Worm (Caenorhabditis elegans) whole organism, L1 larva: ENCODE measurements around the gene ora-1.

Experiments
- elt-3 ChIP-seq, 6 experiments: fragments of 150-350 bp in 1 of 6; sonication (generic microtip); optimal IDR thresholded peaks; 2 replicates each; lab custom pipeline; 2017 to 2018; ENCODE audit warnings: missing biosample characterization in 6 of 6, missing genetic modification characterization in 6 of 6, inconsistent platforms in 1 of 6
- jun-1 ChIP-seq: fragments of 150-350 bp; optimal IDR thresholded peaks from 2 replicates; lab custom pipeline; 2014; ENCODE audit warnings: missing biosample characterization, missing genetic modification reagents, missing genetic modification characterization

DNA sequence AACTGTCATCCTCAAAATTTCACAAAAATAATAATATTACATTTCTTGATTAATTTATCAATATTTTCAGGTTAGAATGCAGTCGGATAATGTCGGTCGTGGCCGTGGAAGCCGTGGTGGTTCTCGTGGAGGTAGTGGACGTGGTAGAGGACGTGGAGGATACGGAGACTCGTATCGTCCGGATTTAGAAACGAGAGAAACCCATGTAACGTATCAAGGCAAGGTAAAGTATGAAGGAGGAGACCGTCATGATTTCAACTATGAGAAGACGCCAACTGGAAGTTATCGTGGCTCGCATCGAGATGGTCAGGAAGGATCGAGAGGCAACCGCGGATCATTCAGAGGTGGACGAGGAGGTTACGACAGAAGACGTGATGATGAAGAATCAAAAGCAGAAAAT is 20.2 kb upstream of the ora-1 start, which contains the start of gene frpr-10:
- no peak for TF ChIP-seq jun-1 (tag; lab: Kevin White, UChicago)
- TF ChIP-seq elt-3 (tag; optimal IDR thresholded peaks at IDR 0.05; lab: Kevin White, UChicago), result no peak
